Worm (Caenorhabditis elegans): Measurements from ENCODE around the gene F58B4.2.

Gene F58B4.2

DNA sequence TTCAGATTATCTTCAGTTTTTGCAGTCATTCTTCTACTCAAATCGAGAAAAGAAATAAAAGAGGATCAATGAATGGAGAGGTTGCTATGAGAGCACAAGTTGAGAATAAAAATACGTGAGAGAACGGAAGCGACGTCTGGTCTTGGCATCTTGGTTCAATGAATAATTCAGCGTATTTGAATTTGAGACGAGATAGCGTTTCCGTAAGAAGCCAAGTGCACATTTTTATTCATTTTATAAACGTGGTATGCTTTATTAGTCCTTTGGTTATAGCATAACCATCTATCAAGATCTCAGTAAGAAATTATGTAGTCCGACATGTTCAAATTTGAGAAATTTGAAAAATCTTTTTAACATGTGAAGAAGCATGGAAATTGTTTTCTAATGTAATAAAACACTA is at the start of gene F58B4.2:
Gene F58B4.2, minus strand, starts transcription at position 101 of the 400 bp plus-strand sequence.
- TF ChIP-seq ttx-3 (tag; optimal IDR thresholded peaks at IDR 0.05) (no peak), mec-3 (tag; optimal IDR thresholded peaks at IDR 0.05; ENCODE audit: borderline replicate concordance) (no peak), ref-2 (tag; optimal IDR thresholded peaks at IDR 0.05) (no peak), T23F11.4 (GFP tag; optimal IDR thresholded peaks at IDR 0.05) (no peak), unc-3 (GFP tag; conservative IDR thresholded peaks at IDR 0.05) (no peak), unc-3 (tag; optimal IDR thresholded peaks at IDR 0.05) (no peak)

DNA sequence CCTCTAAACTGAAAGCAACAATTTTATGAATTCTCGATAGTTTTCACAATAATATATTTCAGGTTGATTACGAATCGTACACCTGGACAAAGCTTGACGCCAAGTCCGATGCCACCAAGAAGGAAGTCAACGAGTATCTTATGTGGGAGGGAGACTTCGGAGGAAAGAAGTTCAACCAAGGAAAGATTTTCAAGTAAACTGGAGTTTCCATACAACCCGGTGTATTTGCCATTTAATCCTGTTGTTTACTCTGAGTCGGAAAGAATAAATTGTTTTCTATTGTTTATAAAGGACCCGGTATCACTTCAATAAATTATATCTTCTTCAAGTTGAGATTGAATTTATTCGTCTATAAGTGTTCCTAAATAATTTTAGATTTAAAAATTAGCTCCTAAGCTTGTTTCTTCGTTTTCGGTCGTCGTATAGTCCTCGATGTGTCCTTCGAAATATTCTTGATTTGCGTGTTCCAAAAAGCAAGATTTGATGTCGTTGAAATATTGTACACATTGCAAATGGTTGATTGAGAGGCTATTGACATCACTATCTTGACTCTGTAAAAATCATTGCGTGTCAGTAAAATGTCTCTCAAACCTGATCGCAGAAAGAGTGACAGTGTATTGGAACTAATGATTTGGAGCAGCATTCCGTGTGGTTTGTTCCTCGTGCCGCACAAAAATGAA is 49.5 kb upstream of the F58B4.2 start:
- TF ChIP-seq dve-1 (tag; optimal IDR thresholded peaks at IDR 0.05) (no peak), madf-2 (tag; optimal IDR thresholded peaks at IDR 0.05) (no peak), eyg-1 (tag; optimal IDR thresholded peaks at IDR 0.05) (no peak), C38D4.7 (GFP tag; optimal IDR thresholded peaks at IDR 0.05) (no peak), lin-11 (tag; optimal IDR thresholded peaks at IDR 0.05) (no peak), fkh-10 (GFP tag; optimal IDR thresholded peaks at IDR 0.05) (no peak), pqm-1 (tag; optimal IDR thresholded peaks at IDR 0.05) (no peak), dmd-4 (tag; optimal IDR thresholded peaks at IDR 0.05; ENCODE audit: borderline replicate concordance) (no peak), K02D7.2 (tag; optimal IDR thresholded peaks at IDR 0.05) (no peak), pros-1 (tag; optimal IDR thresholded peaks at IDR 0.05) (no peak), pha-4 (tag; optimal IDR thresholded peaks at IDR 0.05) (no peak), odd-2 (tag; optimal IDR thresholded peaks at IDR 0.05) (no peak), ceh-48 (tag; optimal IDR thresholded peaks at IDR 0.05) (no peak), hlh-13 (GFP tag; optimal IDR thresholded peaks at IDR 0.05) (no peak), ttx-3 (tag; optimal IDR thresholded peaks at IDR 0.05) (no peak), mec-3 (tag; optimal IDR thresholded peaks at IDR 0.05; ENCODE audit: borderline replicate concordance) (no peak), nhr-232 (tag; optimal IDR thresholded peaks at IDR 0.05) (no peak), zip-5 (tag; optimal IDR thresholded peaks at IDR 0.05) (no peak), nhr-11 (tag; optimal IDR thresholded peaks at IDR 0.05) (no peak)

DNA sequence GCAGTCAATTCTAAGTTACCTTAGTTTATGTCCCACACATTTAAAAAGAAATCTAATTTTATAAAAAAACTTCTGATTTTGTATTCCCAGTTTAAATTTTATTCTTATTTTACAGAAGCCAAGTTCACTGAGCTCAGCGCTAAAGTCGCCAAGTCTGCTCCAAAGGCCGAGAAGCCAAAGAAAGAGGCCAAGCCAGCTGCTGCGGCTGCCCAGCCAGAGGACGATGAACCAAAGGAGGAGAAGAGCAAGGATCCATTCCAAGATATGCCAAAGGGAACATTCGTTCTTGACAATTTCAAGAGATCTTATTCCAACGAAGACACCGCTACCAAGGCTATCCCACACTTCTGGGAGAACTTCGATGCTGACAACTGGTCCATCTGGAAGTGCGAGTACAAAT is 48.6 kb upstream of the F58B4.2 start:
- no peak for TF ChIP-seq mec-3 (tag; optimal IDR thresholded peaks at IDR 0.05; ENCODE audit: borderline replicate concordance)
- no peak for TF ChIP-seq ceh-14 (tag; optimal IDR thresholded peaks at IDR 0.05)
- no peak for TF ChIP-seq ceh-22 (tag; optimal IDR thresholded peaks at IDR 0.05)
- no peak for TF ChIP-seq hlh-13 (GFP tag; optimal IDR thresholded peaks at IDR 0.05)
- no peak for TF ChIP-seq K09A11.1 (tag; optimal IDR thresholded peaks at IDR 0.05; ENCODE audit: insufficient read depth)
- TF ChIP-seq pros-1 (tag; optimal IDR thresholded peaks at IDR 0.05), result no peak
- TF ChIP-seq pat-9 (tag; optimal IDR thresholded peaks at IDR 0.05), result no peak

DNA sequence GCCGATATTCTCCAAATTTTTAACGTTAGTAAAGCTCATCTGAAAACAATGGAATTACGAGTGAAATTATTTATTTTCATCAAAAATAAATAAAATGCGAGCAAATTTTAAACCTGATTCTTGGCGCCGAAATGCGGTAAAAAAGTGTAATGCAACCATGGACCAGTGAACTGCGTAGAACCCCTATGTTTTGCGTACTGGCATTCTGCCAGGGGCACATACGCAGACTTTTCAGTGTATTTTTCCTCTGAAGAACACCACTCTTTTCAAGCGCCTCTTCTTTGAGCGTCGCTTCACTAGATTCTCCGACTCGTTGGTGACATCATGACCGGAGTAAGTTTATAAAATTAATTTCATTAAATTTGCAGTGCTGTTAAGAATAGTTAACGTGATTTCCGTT is 47.2 kb upstream of the F58B4.2 start, which contains the start of the genes ctf-4 and eef-1G:
Gene ctf-4, minus strand, starts transcription at position 39 of the 400 bp plus-strand sequence.
Gene eef-1G, plus strand, starts transcription at position 219 of the 400 bp plus-strand sequence.
- TF ChIP-seq pha-2 (tag; optimal IDR thresholded peaks at IDR 0.05) (no peak), ceh-34 (tag; optimal IDR thresholded peaks at IDR 0.05) (peak; percentile 69), ets-4 (tag; optimal IDR thresholded peaks at IDR 0.05) (peak; percentile 29), K02D7.2 (tag; optimal IDR thresholded peaks at IDR 0.05) (no peak), tbx-2 (tag; optimal IDR thresholded peaks at IDR 0.05) (peak; percentile 72), ceh-24 (tag; optimal IDR thresholded peaks at IDR 0.05) (peak; percentile 18), ceh-18 (tag; optimal IDR thresholded peaks at IDR 0.05) (peak; percentile 62), lim-6 (tag; optimal IDR thresholded peaks at IDR 0.05) (no peak), ceh-45 (GFP tag; IDR thresholded peaks at IDR 0.05) (no peak), ttx-3 (tag; optimal IDR thresholded peaks at IDR 0.05) (no peak), F13H6.1 (tag; optimal IDR thresholded peaks at IDR 0.05) (no peak), hlh-30 (tag; optimal IDR thresholded peaks at IDR 0.05; ENCODE audit: insufficient read depth) (peak; percentile 18), odd-2 (tag; optimal IDR thresholded peaks at IDR 0.05) (no peak), ceh-14 (tag; optimal IDR thresholded peaks at IDR 0.05) (peak; percentile 30), K09A11.1 (tag; optimal IDR thresholded peaks at IDR 0.05; ENCODE audit: insufficient read depth) (no peak), hlh-8 (tag; optimal IDR thresholded peaks at IDR 0.05) (peak; percentile 28), nhr-11 (tag; optimal IDR thresholded peaks at IDR 0.05) (no peak), pat-9 (tag; optimal IDR thresholded peaks at IDR 0.05) (peak; percentile 41), elt-2 (tag; optimal IDR thresholded peaks at IDR 0.05) (no peak), syd-9 (tag; optimal IDR thresholded peaks at IDR 0.05) (peak; percentile 25), dve-1 (tag; optimal IDR thresholded peaks at IDR 0.05) (peak; percentile 85), unc-3 (GFP tag; conservative IDR thresholded peaks at IDR 0.05) (no peak), unc-3 (tag; optimal IDR thresholded peaks at IDR 0.05) (no peak), npax-4 (tag; optimal IDR thresholded peaks at IDR 0.05) (no peak), ref-2 (tag; optimal IDR thresholded peaks at IDR 0.05) (peak; percentile 72), nfya-1 (tag; optimal IDR thresholded peaks at IDR 0.05) (peak; percentile 88), unc-55 (GFP tag; optimal IDR thresholded peaks at IDR 0.05) (peak; percentile 85), unc-42 (tag; optimal IDR thresholded peaks at IDR 0.05) (peak; percentile 52)
